Fruit fly (Drosophila melanogaster) whole organism, wandering third instar larva: ENCODE data around the gene CG6006.

Source experiments
- Abd-B ChIP-seq: fragments of >200 bp; optimal IDR thresholded peaks from 2 replicates; lab custom pipeline; 2017; ENCODE audit warnings: missing biosample characterization, missing genetic modification characterization
- CG32264 ChIP-seq: fragments of 200-800 bp; sonication (Bioruptor generic); optimal IDR thresholded peaks from 2 replicates; lab custom pipeline; 2016; ENCODE audit warnings: missing biosample characterization, missing genetic modification characterization
- CG9705 ChIP-seq: fragments of 200-800 bp; sonication (Bioruptor generic); optimal IDR thresholded peaks from 2 replicates; lab custom pipeline; 2018; ENCODE audit warnings: missing biosample characterization, mild to moderate bottlenecking, missing genetic modification characterization
- CrebA ChIP-seq: fragments of 200-800 bp; sonication (Bioruptor generic); optimal IDR thresholded peaks from 2 replicates; lab custom pipeline; 2016; ENCODE audit warnings: missing biosample characterization, mild to moderate bottlenecking, missing genetic modification characterization, borderline replicate concordance
- Dfd ChIP-seq: fragments of >200 bp; optimal IDR thresholded peaks from 2 replicates; lab custom pipeline; 2017; ENCODE audit warnings: missing biosample characterization, missing genetic modification characterization
- Dif ChIP-seq: fragments of 200-275, 200-300 bp; sonication (Bioruptor generic); optimal IDR thresholded peaks from 2 replicates; lab custom pipeline; 2018; ENCODE audit warnings: missing biosample characterization, missing genetic modification characterization; ENCODE audit not compliant: partially characterized antibody
- GATAd ChIP-seq: sonication (Bioruptor generic); optimal IDR thresholded peaks from 2 replicates; lab custom pipeline; 2016; ENCODE audit warnings: missing biosample characterization, missing genetic modification characterization
- HLH106 ChIP-seq: fragments of 200-800 bp; optimal IDR thresholded peaks from 3 replicates; lab custom pipeline; 2019; ENCODE audit warnings: missing biosample characterization, mild to moderate bottlenecking, missing genetic modification characterization, moderate library complexity
- Hnf4 ChIP-seq: fragments of 200-800 bp; sonication (Bioruptor generic); optimal IDR thresholded peaks from 2 replicates; lab custom pipeline; 2016; ENCODE audit warnings: missing biosample characterization, mild to moderate bottlenecking, missing genetic modification characterization
- Hr78 ChIP-seq: fragments of >200 bp; optimal IDR thresholded peaks from 2 replicates; lab custom pipeline; 2017; ENCODE audit warnings: missing biosample characterization, missing genetic modification characterization
- Hr83 ChIP-seq: fragments of 200-300 bp; sonication (Bioruptor generic); optimal IDR thresholded peaks from 2 replicates; lab custom pipeline; 2016; ENCODE audit warnings: missing biosample characterization, mild to moderate bottlenecking, missing genetic modification characterization, moderate library complexity; ENCODE audit not compliant: poor library complexity, severe bottlenecking
- Jra ChIP-seq: sonication (Bioruptor generic); optimal IDR thresholded peaks from 2 replicates; lab custom pipeline; 2016; ENCODE audit warnings: missing biosample characterization, missing genetic modification characterization
- Mio ChIP-seq: sonication (Bioruptor generic); optimal IDR thresholded peaks from 2 replicates; lab custom pipeline; 2016; ENCODE audit warnings: missing biosample characterization, missing genetic modification characterization
- Myc ChIP-seq: fragments of >200 bp; optimal IDR thresholded peaks from 2 replicates; lab custom pipeline; 2017
- N ChIP-seq: fragments of >200 bp; optimal IDR thresholded peaks from 2 replicates; lab custom pipeline; 2018; ENCODE audit warnings: missing biosample characterization, missing external identifiers, missing genetic modification characterization
- OdsH ChIP-seq: fragments of 200-800 bp; sonication (Bioruptor generic); optimal IDR thresholded peaks from 2 replicates; lab custom pipeline; 2016; ENCODE audit warnings: missing biosample characterization, mild to moderate bottlenecking, missing genetic modification characterization
- Rel ChIP-seq, 2 experiments: fragments of 200-800 bp; sonication (Bioruptor generic) in 1 of 2; optimal IDR thresholded peaks; 2 replicates in 1 of 2; 3 replicates in 1 of 2; lab custom pipeline; 2016 to 2019; ENCODE audit warnings: mild to moderate bottlenecking in 2 of 2, missing biosample characterization in 2 of 2, missing genetic modification characterization in 2 of 2, moderate library complexity in 1 of 2
- Sp1 ChIP-seq: fragments of 200-800 bp; sonication (Bioruptor generic); optimal IDR thresholded peaks from 3 replicates; lab custom pipeline; 2019; ENCODE audit warnings: missing biosample characterization, mild to moderate bottlenecking, missing genetic modification characterization, moderate library complexity
- Vsx2 ChIP-seq: fragments of 200-300, 225-300 bp; sonication (Bioruptor generic); optimal IDR thresholded peaks from 2 replicates; lab custom pipeline; 2018; ENCODE audit warnings: missing biosample characterization, missing genetic modification characterization; ENCODE audit not compliant: partially characterized antibody
- br ChIP-seq: fragments of 200-800 bp; sonication (Bioruptor generic); optimal IDR thresholded peaks from 2 replicates; lab custom pipeline; 2016; ENCODE audit warnings: missing biosample characterization, missing genetic modification characterization
- brk ChIP-seq: fragments of 200-800 bp; sonication (Bioruptor generic); optimal IDR thresholded peaks from 2 replicates; lab custom pipeline; 2016; ENCODE audit warnings: missing biosample characterization, mild to moderate bottlenecking, missing genetic modification characterization
- dl ChIP-seq, 2 experiments: fragments of 175-275, 200-275 bp in 1 of 2; fragments of 200-275 bp in 1 of 2; sonication (Bioruptor generic); optimal IDR thresholded peaks; lab custom pipeline; 2018; ENCODE audit warnings: mild to moderate bottlenecking in 2 of 2, missing biosample characterization in 2 of 2, missing genetic modification characterization in 2 of 2, moderate library complexity in 2 of 2; ENCODE audit not compliant: partially characterized antibody in 2 of 2, insufficient read depth in 1 of 2
- dmrt93B ChIP-seq: fragments of 200-800 bp; sonication (Bioruptor generic); optimal IDR thresholded peaks from 2 replicates; lab custom pipeline; 2018; ENCODE audit warnings: missing biosample characterization, mild to moderate bottlenecking, missing genetic modification characterization
- dsf ChIP-seq: sonication (Bioruptor generic); optimal IDR thresholded peaks from 2 replicates; lab custom pipeline; 2016; ENCODE audit warnings: missing biosample characterization, missing genetic modification characterization, borderline replicate concordance
- ey ChIP-seq: fragments of 200-800 bp; sonication (Bioruptor generic); optimal IDR thresholded peaks from 2 replicates; lab custom pipeline; 2016; ENCODE audit warnings: missing biosample characterization, missing genetic modification characterization
- foxo ChIP-seq, 2 experiments: fragments of 200-800 bp; sonication (Bioruptor generic); optimal IDR thresholded peaks; 2 replicates in 1 of 2; 3 replicates in 1 of 2; lab custom pipeline; 2016 to 2017; ENCODE audit warnings: missing biosample characterization in 2 of 2, missing genetic modification characterization in 2 of 2
- fru ChIP-seq: fragments of 200-800 bp; sonication (Bioruptor generic); optimal IDR thresholded peaks from 3 replicates; lab custom pipeline; 2016; ENCODE audit warnings: missing biosample characterization, mild to moderate bottlenecking, missing genetic modification characterization
- h ChIP-seq: fragments of 200-800 bp; sonication (Bioruptor generic); optimal IDR thresholded peaks from 3 replicates; lab custom pipeline; 2016; ENCODE audit warnings: missing biosample characterization, mild to moderate bottlenecking, missing genetic modification characterization
- jim ChIP-seq: fragments of 175-275, 200-325 bp; sonication (Bioruptor generic); optimal IDR thresholded peaks from 2 replicates; lab custom pipeline; 2016; ENCODE audit warnings: missing biosample characterization, mild to moderate bottlenecking, missing genetic modification characterization
- lola ChIP-seq: fragments of >200 bp; optimal IDR thresholded peaks from 2 replicates; lab custom pipeline; 2017; ENCODE audit warnings: missing biosample characterization, missing genetic modification characterization
- pan ChIP-seq: fragments of >200 bp; optimal IDR thresholded peaks from 2 replicates; lab custom pipeline; 2017
- psq ChIP-seq: fragments of 200-800 bp; sonication (Bioruptor generic); optimal IDR thresholded peaks from 3 replicates; lab custom pipeline; 2017; ENCODE audit warnings: missing biosample characterization, mild to moderate bottlenecking, missing genetic modification characterization, moderate library complexity
- rgr ChIP-seq: fragments of 200-800 bp; sonication (Bioruptor generic); optimal IDR thresholded peaks from 3 replicates; lab custom pipeline; 2016; ENCODE audit warnings: missing biosample characterization, mild to moderate bottlenecking, missing genetic modification characterization
- sage ChIP-seq: fragments of 200-800 bp; sonication (Bioruptor generic); optimal IDR thresholded peaks from 2 replicates; lab custom pipeline; 2016; ENCODE audit warnings: missing biosample characterization, mild to moderate bottlenecking, missing genetic modification characterization
- sv ChIP-seq: fragments of 200-800 bp; sonication (Bioruptor generic); optimal IDR thresholded peaks from 3 replicates; lab custom pipeline; 2016; ENCODE audit warnings: missing biosample characterization, missing genetic modification characterization
- tai ChIP-seq: sonication (Bioruptor generic); optimal IDR thresholded peaks from 2 replicates; lab custom pipeline; 2016; ENCODE audit warnings: missing biosample characterization, missing genetic modification characterization
- usp ChIP-seq: fragments of >200 bp; optimal IDR thresholded peaks from 2 replicates; lab custom pipeline; 2017; ENCODE audit warnings: missing biosample characterization, missing genetic modification characterization
- woc ChIP-seq: sonication (Bioruptor generic); optimal IDR thresholded peaks from 2 replicates; lab custom pipeline; 2016; ENCODE audit warnings: missing biosample characterization, mild to moderate bottlenecking, missing genetic modification characterization

The CG6006 gene

DNA sequence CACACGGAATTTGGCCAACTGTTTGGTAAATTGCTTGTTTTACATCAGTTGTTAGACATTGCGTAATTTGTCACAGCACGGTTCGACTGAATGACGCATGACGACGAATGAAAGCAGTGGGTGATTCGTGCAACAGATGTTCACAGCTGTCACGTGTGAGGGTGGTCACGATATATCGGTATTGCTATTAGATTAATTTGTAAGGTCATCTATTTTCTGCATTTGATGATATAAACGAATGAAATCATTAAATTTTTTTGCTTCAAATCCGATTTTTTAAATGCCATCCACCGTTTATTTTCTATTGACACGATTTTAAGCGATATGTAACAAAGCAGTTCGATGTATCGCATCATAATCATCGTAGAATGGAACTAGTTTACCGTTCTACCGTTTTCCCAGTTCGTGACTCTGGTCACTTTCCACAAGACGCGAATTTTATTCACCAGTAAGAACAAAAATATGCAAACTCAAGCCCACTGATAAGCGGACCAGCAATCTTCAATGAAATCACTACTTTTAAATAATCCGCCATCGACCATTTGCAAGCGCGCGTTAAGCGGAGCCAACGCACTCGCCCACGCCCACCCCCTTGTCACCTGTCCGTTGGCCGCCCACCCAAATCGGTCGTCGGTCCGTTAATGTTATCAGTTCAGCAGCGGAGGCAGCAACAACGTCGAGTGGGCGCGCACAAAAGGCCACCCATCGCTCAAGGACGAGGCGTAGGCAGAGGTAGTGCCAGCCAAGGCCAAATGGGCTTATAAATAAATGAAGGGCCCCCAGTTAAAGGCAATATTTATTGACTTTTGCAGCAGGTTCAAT lies 7.9 kb upstream of the CG6006 start, which contains the start of the genes Mic26-27 and CG5916 (continued):
- TF ChIP-seq jim (GFP tag; lab: Kevin White, UChicago), result no peak
- TF ChIP-seq Sp1 (GFP tag; lab: Kevin White, UChicago), result peak; percentile 13
- TF ChIP-seq OdsH, result peak; percentile 54
- TF ChIP-seq h (GFP tag; lab: Kevin White, UChicago), result peak; percentile 60

DNA sequence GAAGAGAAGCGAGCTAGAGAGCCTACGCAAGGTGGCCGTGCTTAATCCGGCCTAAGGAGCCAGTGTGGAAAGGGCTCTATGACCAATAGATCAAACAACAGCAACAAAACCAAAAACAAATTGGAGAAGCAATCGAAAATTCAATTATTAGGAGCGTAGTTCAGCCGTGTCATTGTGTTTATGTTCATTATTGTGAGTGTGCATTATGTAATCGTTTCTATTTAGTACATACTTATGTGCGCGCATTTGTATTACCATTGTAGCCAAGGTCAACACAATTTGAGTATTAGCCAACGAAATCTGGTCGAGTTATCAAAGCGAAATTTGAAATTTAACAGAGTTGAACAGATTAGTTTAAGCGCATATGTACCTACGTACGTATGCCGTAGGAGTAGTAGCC lies 6.1 kb upstream of the CG6006 start:
- TF ChIP-seq Dif (GFP tag; lab: Kevin White, UChicago) (no peak), Vsx2 (GFP tag; lab: Kevin White, UChicago) (no peak), pan (no peak), dmrt93B (GFP tag; lab: Kevin White, UChicago) (no peak), usp (GFP tag; lab: Kevin White, UChicago) (no peak), GATAd (no peak), dl (GFP tag; optimal IDR thresholded peaks at IDR 0.05; lab: Kevin White, UChicago; ENCODE audit: insufficient read depth in 1 of 2, partially characterized antibody in 2 of 2) (no peak), dsf (GFP tag; lab: Kevin White, UChicago) (no peak), woc (GFP tag; lab: Kevin White, UChicago) (no peak), N (GFP tag; lab: Kevin White, UChicago) (no peak), OdsH (no peak), CG9705 (GFP tag; lab: Kevin White, UChicago) (no peak), Abd-B (GFP tag; lab: Kevin White, UChicago) (no peak)

DNA sequence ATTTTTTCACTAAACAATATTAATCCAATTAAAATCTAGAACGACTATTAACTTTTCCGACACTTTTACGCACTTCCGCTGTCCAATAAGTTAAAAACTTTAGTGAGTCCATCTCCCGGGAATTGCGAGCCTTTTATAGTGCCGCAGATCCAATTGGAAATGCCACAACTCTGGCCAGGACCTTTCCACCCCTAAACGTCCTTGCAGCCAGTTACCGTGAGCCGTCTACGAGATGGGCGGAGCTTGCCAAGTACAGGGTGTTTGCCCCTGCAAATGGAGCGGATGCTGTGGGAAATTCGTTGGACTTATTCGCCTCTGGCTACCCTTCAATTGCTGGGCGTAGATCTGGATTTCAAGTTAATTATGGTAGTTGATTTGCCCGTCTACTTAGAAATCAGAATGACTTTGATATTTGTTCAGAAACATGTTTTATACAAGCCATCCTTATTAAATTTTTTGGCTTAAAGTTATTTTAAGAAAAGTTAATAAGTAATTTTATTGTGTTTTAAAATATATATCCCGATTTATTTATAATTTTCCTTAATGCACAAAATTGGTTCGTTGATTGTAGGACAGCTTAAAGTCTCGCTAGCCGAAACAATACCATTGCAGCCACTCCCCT lies 3.4 kb upstream of the CG6006 start, which contains the start of gene Fer2:
Gene Fer2 (minus strand): TSS at position 74 of the 622 bp plus-strand sequence.
- TF ChIP-seq tai (GFP tag; lab: Kevin White, UChicago) (no peak), h (GFP tag; lab: Kevin White, UChicago) (peak; percentile 17), Dif (GFP tag; lab: Kevin White, UChicago) (no peak), usp (GFP tag; lab: Kevin White, UChicago) (no peak), Vsx2 (GFP tag; lab: Kevin White, UChicago) (no peak), CG32264 (no peak), Dfd (no peak), Hnf4 (GFP tag; lab: Kevin White, UChicago) (no peak), brk (GFP tag; lab: Kevin White, UChicago) (no peak), Rel (GFP tag; optimal IDR thresholded peaks at IDR 0.05; lab: Kevin White, UChicago) (no peak), Rel (tag; optimal IDR thresholded peaks at IDR 0.05; lab: Kevin White, UChicago) (no peak), dl (GFP tag; optimal IDR thresholded peaks at IDR 0.05; lab: Kevin White, UChicago; ENCODE audit: insufficient read depth in 1 of 2, partially characterized antibody in 2 of 2) (no peak), sage (GFP tag; lab: Kevin White, UChicago) (no peak), Sp1 (GFP tag; lab: Kevin White, UChicago) (peak; percentile 33), dsf (GFP tag; lab: Kevin White, UChicago) (no peak), CG9705 (GFP tag; lab: Kevin White, UChicago) (no peak), fru (no peak), CrebA (no peak), rgr (GFP tag; lab: Kevin White, UChicago) (no peak), GATAd (no peak), lola (GFP tag; lab: Kevin White, UChicago) (no peak), ey (GFP tag; lab: Kevin White, UChicago) (no peak), Abd-B (GFP tag; lab: Kevin White, UChicago) (no peak), foxo (GFP tag; optimal IDR thresholded peaks at IDR 0.05; lab: Kevin White, UChicago) (peak in 1 of 2 experiments; percentile 12), woc (GFP tag; lab: Kevin White, UChicago) (no peak), N (GFP tag; lab: Kevin White, UChicago) (no peak), Myc (no peak), dmrt93B (GFP tag; lab: Kevin White, UChicago) (peak; percentile 31), Hr78 (GFP tag; lab: Kevin White, UChicago) (no peak), psq (no peak), pan (no peak), Jra (GFP tag; lab: Kevin White, UChicago) (no peak), Hr83 (GFP tag; lab: Kevin White, UChicago) (no peak), sv (no peak), HLH106 (tag; lab: Kevin White, UChicago) (peak; percentile 9), Mio (GFP tag; lab: Kevin White, UChicago) (no peak), OdsH (no peak), jim (GFP tag; lab: Kevin White, UChicago) (no peak), br (no peak)
- TF ChIP-seq, all 38 proteins: peak for 5
